Worm (Caenorhabditis elegans) whole organism, L3 larva: ENCODE data around the gene lact-5.

Experiments used
- R02D3.7 ChIP-seq: fragments of 150-350 bp; optimal IDR thresholded peaks from 2 replicates; lab custom pipeline; 2014; ENCODE audit warnings: missing biosample characterization, missing genetic modification characterization
- ZK546.5 ChIP-seq: sonication (generic microtip); optimal IDR thresholded peaks from 2 replicates; lab custom pipeline; 2017; ENCODE audit warnings: missing biosample characterization, missing genetic modification characterization
- aly-2 ChIP-seq: fragments of 150-350 bp; optimal IDR thresholded peaks from 2 replicates; lab custom pipeline; 2014; ENCODE audit warnings: missing biosample characterization, missing genetic modification characterization
- ceh-16 ChIP-seq: sonication (generic microtip); optimal IDR thresholded peaks from 2 replicates; lab custom pipeline; 2017; ENCODE audit warnings: missing biosample characterization, missing genetic modification characterization
- ceh-28 ChIP-seq: fragments of 150-350 bp; optimal IDR thresholded peaks from 2 replicates; lab custom pipeline; 2014; ENCODE audit warnings: missing biosample characterization, missing genetic modification reagents, missing genetic modification characterization
- ceh-82 ChIP-seq: fragments of 150-350 bp; optimal IDR thresholded peaks from 2 replicates; lab custom pipeline; 2014; ENCODE audit warnings: missing biosample characterization, missing genetic modification characterization
- ceh-9 ChIP-seq: sonication (generic microtip); optimal IDR thresholded peaks from 2 replicates; lab custom pipeline; 2018; ENCODE audit warnings: missing biosample characterization, missing genetic modification characterization
- daf-12 ChIP-seq: fragments of 150-350 bp; optimal IDR thresholded peaks from 2 replicates; lab custom pipeline; 2014; ENCODE audit warnings: missing biosample characterization, missing genetic modification reagents, missing genetic modification characterization
- egl-27 ChIP-seq: sonication (generic microtip); optimal IDR thresholded peaks from 4 replicates; lab custom pipeline; 2017; ENCODE audit warnings: missing biosample characterization, missing genetic modification reagents, missing genetic modification characterization
- egl-5 ChIP-seq: fragments of 150-350 bp; optimal IDR thresholded peaks from 2 replicates; lab custom pipeline; 2017; ENCODE audit warnings: missing biosample characterization, missing genetic modification reagents, missing genetic modification characterization, inconsistent platforms
- elt-1 ChIP-seq: fragments of 150-350 bp; optimal IDR thresholded peaks from 2 replicates; lab custom pipeline; 2014; ENCODE audit warnings: missing biosample characterization, missing genetic modification characterization
- elt-2 ChIP-seq: sonication (generic microtip); optimal IDR thresholded peaks from 2 replicates; lab custom pipeline; 2016; ENCODE audit warnings: missing genetic modification reagents, mild to moderate bottlenecking, missing genetic modification characterization, missing compliant biosample characterization
- elt-3 ChIP-seq, 3 experiments: fragments of 150-350 bp in 1 of 3; sonication (generic microtip) in 2 of 3; optimal IDR thresholded peaks; 2 replicates in 2 of 3; 4 replicates in 1 of 3; lab custom pipeline; 2014 to 2017; ENCODE audit warnings: missing biosample characterization in 3 of 3, missing genetic modification characterization in 3 of 3
- eor-1 ChIP-seq, 2 experiments: fragments of 150-350 bp; optimal IDR thresholded peaks; 2 replicates each; lab custom pipeline; 2014 to 2018; ENCODE audit warnings: missing biosample characterization in 2 of 2, missing genetic modification characterization in 2 of 2
- fkh-2 ChIP-seq: fragments of 150-350 bp; optimal IDR thresholded peaks from 2 replicates; lab custom pipeline; 2014; ENCODE audit warnings: missing biosample characterization, missing genetic modification reagents, missing genetic modification characterization
- hmg-11 ChIP-seq: sonication (generic microtip); optimal IDR thresholded peaks from 2 replicates; lab custom pipeline; 2016; ENCODE audit warnings: missing genetic modification characterization, missing compliant biosample characterization
- jun-1 ChIP-seq: fragments of 150-350 bp; optimal IDR thresholded peaks from 2 replicates; lab custom pipeline; 2014; ENCODE audit warnings: missing biosample characterization, missing genetic modification reagents, missing genetic modification characterization
- lin-15B ChIP-seq: fragments of 150-350 bp; optimal IDR thresholded peaks from 2 replicates; lab custom pipeline; 2014; ENCODE audit warnings: missing biosample characterization, missing genetic modification characterization
- mml-1 ChIP-seq: fragments of 150-350 bp; sonication (generic microtip); optimal IDR thresholded peaks from 3 replicates; lab custom pipeline; 2014; ENCODE audit warnings: missing biosample characterization, missing genetic modification characterization
- nfya-1 ChIP-seq: sonication (generic microtip); optimal IDR thresholded peaks from 2 replicates; lab custom pipeline; 2017; ENCODE audit warnings: missing genetic modification characterization, mild to moderate bottlenecking, missing compliant biosample characterization, antibody characterized with exemption, moderate library complexity; ENCODE audit not compliant: insufficient read depth
- nhr-11 ChIP-seq: fragments of 150-350 bp; optimal IDR thresholded peaks from 2 replicates; lab custom pipeline; 2014; ENCODE audit warnings: missing biosample characterization, missing genetic modification characterization
- nhr-12 ChIP-seq: fragments of 150-350 bp; optimal IDR thresholded peaks from 2 replicates; lab custom pipeline; 2014; ENCODE audit warnings: missing biosample characterization, missing genetic modification characterization
- nhr-23 ChIP-seq: fragments of 150-350 bp; optimal IDR thresholded peaks from 2 replicates; lab custom pipeline; 2014; ENCODE audit warnings: missing biosample characterization, missing genetic modification reagents, missing genetic modification characterization
- nhr-25 ChIP-seq: sonication (generic microtip); optimal IDR thresholded peaks from 2 replicates; lab custom pipeline; 2017; ENCODE audit warnings: missing biosample characterization, missing genetic modification characterization
- nhr-28 ChIP-seq: fragments of 150-350 bp; optimal IDR thresholded peaks from 2 replicates; lab custom pipeline; 2014; ENCODE audit warnings: missing biosample characterization, missing genetic modification characterization
- nhr-43 ChIP-seq: sonication (generic microtip); optimal IDR thresholded peaks from 2 replicates; lab custom pipeline; 2016; ENCODE audit warnings: mild to moderate bottlenecking, missing genetic modification characterization, missing compliant biosample characterization; ENCODE audit not compliant: poor library complexity, severe bottlenecking
- nhr-76 ChIP-seq: fragments of 150-350 bp; sonication (generic microtip); optimal IDR thresholded peaks from 5 replicates; lab custom pipeline; 2014; ENCODE audit warnings: missing biosample characterization, missing genetic modification characterization
- pha-4 ChIP-seq: fragments of 150-350 bp; optimal IDR thresholded peaks from 2 replicates; lab custom pipeline; 2014; ENCODE audit warnings: missing biosample characterization, missing genetic modification reagents, missing genetic modification characterization
- pqm-1 ChIP-seq: fragments of 150-350 bp; optimal IDR thresholded peaks from 2 replicates; lab custom pipeline; 2017; ENCODE audit warnings: missing biosample characterization, missing genetic modification characterization, inconsistent platforms
- sea-2 ChIP-seq: fragments of 150-350 bp; sonication (generic microtip); optimal IDR thresholded peaks from 4 replicates; lab custom pipeline; 2014; ENCODE audit warnings: missing biosample characterization, missing genetic modification reagents, missing genetic modification characterization
- skn-1 ChIP-seq: fragments of 150-350 bp; optimal IDR thresholded peaks from 2 replicates; lab custom pipeline; 2014; ENCODE audit warnings: missing biosample characterization, missing genetic modification characterization
- snpc-4 ChIP-seq: fragments of 150-350 bp; optimal IDR thresholded peaks from 2 replicates; lab custom pipeline; 2014; ENCODE audit warnings: missing biosample characterization, missing genetic modification characterization
- unc-39 ChIP-seq: sonication (generic microtip); optimal IDR thresholded peaks from 4 replicates; lab custom pipeline; 2017; ENCODE audit warnings: missing biosample characterization, missing genetic modification characterization
- unc-62 ChIP-seq: fragments of 150-350 bp; sonication (generic microtip); optimal IDR thresholded peaks from 4 replicates; lab custom pipeline; 2014; ENCODE audit warnings: missing biosample characterization, missing genetic modification reagents, missing genetic modification characterization
- zag-1 ChIP-seq: fragments of 150-350 bp; optimal IDR thresholded peaks from 2 replicates; lab custom pipeline; 2014; ENCODE audit warnings: missing biosample characterization, missing genetic modification characterization
- ztf-11 ChIP-seq: fragments of 150-350 bp; optimal IDR thresholded peaks from 2 replicates; lab custom pipeline; 2014; ENCODE audit warnings: missing biosample characterization, missing genetic modification characterization
- ztf-4 ChIP-seq: fragments of 150-350 bp; optimal IDR thresholded peaks from 2 replicates; lab custom pipeline; 2014; ENCODE audit warnings: missing biosample characterization, missing genetic modification characterization

Gene lact-5

ce11 chrII:4857086-4857485 lies 35.5 kb upstream of the lact-5 start (continued):
- TF ChIP-seq nhr-28 (tag; lab: Kevin White, UChicago) (no peak), hmg-11 (no peak), ceh-82 (tag; lab: Kevin White, UChicago) (no peak), nhr-43 (tag; lab: Kevin White, UChicago) (no peak), egl-27 (tag; lab: Kevin White, UChicago) (no peak), lin-15B (tag; lab: Kevin White, UChicago) (no peak), elt-3 (tag; optimal IDR thresholded peaks at IDR 0.05; lab: Kevin White, UChicago) (no peak), mml-1 (tag; lab: Kevin White, UChicago) (no peak), nhr-12 (no peak), egl-5 (tag; lab: Kevin White, UChicago) (no peak), nhr-25 (tag; lab: Kevin White, UChicago) (peak; percentile 23), sea-2 (GFP tag; lab: Kevin White, UChicago) (no peak), ztf-11 (no peak), snpc-4 (tag; lab: Kevin White, UChicago) (no peak), eor-1 (tag; optimal IDR thresholded peaks at IDR 0.05; lab: Kevin White, UChicago) (no peak), nhr-11 (tag; lab: Kevin White, UChicago) (no peak), nfya-1 (tag; lab: Kevin White, UChicago) (peak; percentile 26), fkh-2 (no peak), zag-1 (tag; lab: Kevin White, UChicago) (no peak), ceh-16 (tag; lab: Kevin White, UChicago) (no peak), skn-1 (tag; lab: Kevin White, UChicago) (no peak), nhr-76 (tag; lab: Kevin White, UChicago) (no peak), ceh-28 (peak; percentile 10), aly-2 (tag; lab: Kevin White, UChicago) (no peak), unc-39 (no peak)

DNA sequence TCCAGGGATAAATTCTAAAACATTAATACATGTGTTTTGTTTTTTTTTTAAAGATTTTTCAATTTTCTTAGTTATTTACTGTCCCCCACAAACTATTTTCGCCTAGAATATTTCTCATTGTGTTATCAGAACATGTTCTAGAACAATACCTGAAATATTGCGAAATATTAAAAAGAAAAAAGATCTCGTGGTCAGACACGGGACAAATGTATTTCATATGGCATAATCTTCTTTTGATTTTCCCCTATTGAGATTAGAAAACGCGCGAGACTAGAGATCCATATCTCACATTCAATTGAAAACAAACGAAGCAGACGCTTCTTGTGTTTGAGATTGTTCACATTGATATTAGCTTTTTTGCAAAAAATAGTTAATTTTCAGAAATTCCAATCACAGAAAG lies 34.6 kb upstream of the lact-5 start:
- TF ChIP-seq nhr-25 (tag; lab: Kevin White, UChicago) (peak; percentile 54), zag-1 (tag; lab: Kevin White, UChicago) (no peak), nhr-12 (no peak), unc-62 (GFP tag; lab: Kevin White, UChicago) (no peak), aly-2 (tag; lab: Kevin White, UChicago) (no peak), elt-2 (tag; lab: Kevin White, UChicago) (peak; percentile 36), pha-4 (tag; lab: Kevin White, UChicago) (peak; percentile 1), daf-12 (tag; lab: Kevin White, UChicago) (no peak), nhr-23 (tag; lab: Kevin White, UChicago) (peak; percentile 40), ceh-16 (tag; lab: Kevin White, UChicago) (no peak), elt-1 (tag; lab: Kevin White, UChicago) (peak; percentile 90), mml-1 (tag; lab: Kevin White, UChicago) (no peak), jun-1 (tag; lab: Kevin White, UChicago) (peak; percentile 10)

DNA sequence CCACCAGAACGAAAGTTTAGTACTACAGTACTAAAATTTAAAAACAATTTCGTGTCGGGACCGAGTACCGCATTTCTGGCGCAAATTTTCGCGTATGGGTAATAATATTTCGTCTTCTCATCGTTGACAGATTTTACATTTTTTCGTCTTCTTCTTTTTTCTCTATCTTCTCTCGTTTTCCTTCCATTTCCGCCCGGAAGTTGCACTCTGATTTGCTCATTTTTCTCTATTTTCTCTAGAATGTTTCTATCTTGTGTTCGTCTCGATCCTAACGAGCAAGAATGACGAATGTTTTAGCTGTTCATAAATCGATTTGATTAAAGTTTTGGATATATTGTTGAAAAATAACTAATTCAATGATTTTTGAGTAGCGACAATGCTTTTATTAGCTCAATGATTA lies 34.0 kb upstream of the lact-5 start:
- TF ChIP-seq nhr-25 (tag; lab: Kevin White, UChicago) (no peak), eor-1 (tag; optimal IDR thresholded peaks at IDR 0.05; lab: Kevin White, UChicago) (no peak), nhr-23 (tag; lab: Kevin White, UChicago) (no peak), pqm-1 (tag; lab: Kevin White, UChicago) (no peak), ztf-4 (tag; lab: Kevin White, UChicago) (no peak), snpc-4 (tag; lab: Kevin White, UChicago) (peak; percentile 7), ceh-9 (tag; lab: Kevin White, UChicago) (no peak), nhr-12 (no peak), daf-12 (tag; lab: Kevin White, UChicago) (no peak), lin-15B (tag; lab: Kevin White, UChicago) (peak; percentile 2), ZK546.5 (tag; lab: Kevin White, UChicago) (no peak), nhr-43 (tag; lab: Kevin White, UChicago) (no peak), nfya-1 (tag; lab: Kevin White, UChicago) (peak; percentile 41), R02D3.7 (tag; lab: Kevin White, UChicago) (no peak), elt-2 (tag; lab: Kevin White, UChicago) (no peak)
